Worm (Caenorhabditis elegans) whole organism, L1 larva: ENCODE data around the gene C49H3.16.

Experiments
- C04F5.9 ChIP-seq: sonication (generic microtip); optimal IDR thresholded peaks from 2 replicates; lab custom pipeline; 2016; ENCODE audit warnings: missing genetic modification characterization, missing compliant biosample characterization
- F16B12.6 ChIP-seq: fragments of 150-350 bp; optimal IDR thresholded peaks from 2 replicates; lab custom pipeline; 2014; ENCODE audit warnings: missing biosample characterization, missing genetic modification characterization
- ceh-88 ChIP-seq: fragments of 200-800 bp; sonication (Bioruptor generic); IDR thresholded peaks from 2 replicates; pipeline ENCODE4 v1.3.6; 2022; ENCODE audit warnings: missing genetic modification characterization, missing compliant biosample characterization
- dpl-1 ChIP-seq, 3 experiments: fragments of 150-350 bp in 2 of 3; sonication (generic microtip) in 1 of 3; optimal IDR thresholded peaks; 2 replicates each; lab custom pipeline; 2014 to 2017; ENCODE audit warnings: missing biosample characterization in 3 of 3, missing genetic modification characterization in 3 of 3, missing genetic modification reagents in 3 of 3
- dsc-1 ChIP-seq: sonication (generic microtip); optimal IDR thresholded peaks from 2 replicates; lab custom pipeline; 2016; ENCODE audit warnings: mild to moderate bottlenecking, missing genetic modification characterization, missing compliant biosample characterization
- efl-1 ChIP-seq, 4 experiments: fragments of 150-350 bp; optimal IDR thresholded peaks in 3 of 4; peaks in 1 of 4; 1 replicate in 1 of 4; 2 replicates in 3 of 4; lab custom pipeline; 2014; ENCODE audit warnings: missing biosample characterization in 2 of 4, missing genetic modification characterization in 2 of 4, missing genetic modification reagents in 2 of 4
- egl-13 ChIP-seq: sonication (generic microtip); optimal IDR thresholded peaks from 2 replicates; lab custom pipeline; 2016; ENCODE audit warnings: missing genotype, missing genetic modification reagents, missing genetic modification characterization, missing compliant biosample characterization
- egl-27 ChIP-seq, 2 experiments: fragments of 150-350 bp in 1 of 2; sonication (generic microtip); optimal IDR thresholded peaks; 3 replicates each; lab custom pipeline; 2017 to 2018; ENCODE audit warnings: missing biosample characterization in 2 of 2, missing genetic modification characterization in 2 of 2, missing genetic modification reagents in 2 of 2
- fkh-4 ChIP-seq: sonication (generic microtip); optimal IDR thresholded peaks from 2 replicates; lab custom pipeline; 2016; ENCODE audit warnings: missing compliant biosample characterization, missing genetic modification characterization, borderline replicate concordance
- hlh-17 ChIP-seq: fragments of 200-800 bp; sonication (Bioruptor generic); optimal IDR thresholded peaks from 2 replicates; lab custom pipeline; 2018; ENCODE audit warnings: missing genetic modification characterization, mild to moderate bottlenecking, missing compliant biosample characterization, moderate library complexity, borderline replicate concordance
- hlh-4 ChIP-seq: sonication (generic microtip); optimal IDR thresholded peaks from 2 replicates; lab custom pipeline; 2016; ENCODE audit warnings: mild to moderate bottlenecking, missing genetic modification characterization, missing compliant biosample characterization
- hpl-2 ChIP-seq: fragments of 150-350 bp; optimal IDR thresholded peaks from 2 replicates; lab custom pipeline; 2014; ENCODE audit warnings: missing biosample characterization, missing genetic modification reagents, missing genetic modification characterization
- isw-1 ChIP-seq: fragments of 200-800 bp; sonication (Bioruptor generic); IDR thresholded peaks from 2 replicates; pipeline ENCODE4 v1.3.6; 2022; ENCODE audit warnings: missing genetic modification characterization, missing compliant biosample characterization
- lin-15B ChIP-seq: fragments of 150-350 bp; sonication (generic microtip); optimal IDR thresholded peaks from 3 replicates; lab custom pipeline; 2014; ENCODE audit warnings: missing biosample characterization, missing genetic modification characterization
- lin-35 ChIP-seq, 2 experiments: fragments of 150-350 bp; optimal IDR thresholded peaks; 2 replicates each; lab custom pipeline; 2014; ENCODE audit warnings: missing biosample characterization in 2 of 2, missing genetic modification characterization in 2 of 2, missing genetic modification reagents in 2 of 2
- lir-3 ChIP-seq: sonication (generic microtip); optimal IDR thresholded peaks from 2 replicates; lab custom pipeline; 2016; ENCODE audit warnings: mild to moderate bottlenecking, missing genetic modification characterization, moderate library complexity, missing compliant biosample characterization; ENCODE audit not compliant: poor library complexity
- lsy-2 ChIP-seq, 2 experiments: fragments of 150-350 bp; optimal IDR thresholded peaks; 2 replicates each; lab custom pipeline; 2014; ENCODE audit warnings: missing biosample characterization in 2 of 2, missing genetic modification characterization in 2 of 2
- mef-2 ChIP-seq: fragments of 150-350 bp; optimal IDR thresholded peaks from 2 replicates; lab custom pipeline; 2014; ENCODE audit warnings: missing biosample characterization, missing genetic modification characterization
- nhr-11 ChIP-seq: fragments of 150-350 bp; optimal IDR thresholded peaks from 2 replicates; lab custom pipeline; 2014; ENCODE audit warnings: missing biosample characterization, missing genetic modification characterization
- nhr-19 ChIP-seq: fragments of 200-800 bp; sonication (Bioruptor generic); conservative IDR thresholded peaks from 2 replicates; pipeline ENCODE4 v1.3.6; 2022; ENCODE audit warnings: missing genetic modification characterization, missing compliant biosample characterization
- nhr-47 ChIP-seq: sonication (generic microtip); optimal IDR thresholded peaks from 2 replicates; lab custom pipeline; 2016; ENCODE audit warnings: mild to moderate bottlenecking, missing genetic modification characterization, moderate library complexity, missing compliant biosample characterization
- nhr-71 ChIP-seq: sonication (generic microtip); optimal IDR thresholded peaks from 2 replicates; lab custom pipeline; 2016; ENCODE audit warnings: mild to moderate bottlenecking, missing genetic modification characterization, moderate library complexity, missing compliant biosample characterization
- nhr-76 ChIP-seq: sonication (generic microtip); optimal IDR thresholded peaks from 2 replicates; lab custom pipeline; 2017; ENCODE audit warnings: missing biosample characterization, missing genetic modification characterization
- nhr-85 ChIP-seq: sonication (generic microtip); peaks from one replicate; lab custom pipeline; 2016; ENCODE audit warnings: missing genetic modification characterization, inconsistent platforms, missing compliant biosample characterization
- pax-3 ChIP-seq: fragments of 200-800 bp; sonication (Bioruptor generic); optimal IDR thresholded peaks from 2 replicates; lab custom pipeline; 2018; ENCODE audit warnings: mild to moderate bottlenecking, missing genetic modification characterization, moderate library complexity, missing compliant biosample characterization
- pqm-1 ChIP-seq: sonication (generic microtip); optimal IDR thresholded peaks from 3 replicates; lab custom pipeline; 2017; ENCODE audit warnings: missing biosample characterization, missing genetic modification characterization
- rnt-1 ChIP-seq: sonication (generic microtip); optimal IDR thresholded peaks from 2 replicates; lab custom pipeline; 2016; ENCODE audit warnings: mild to moderate bottlenecking, missing genetic modification characterization, moderate library complexity, missing compliant biosample characterization
- snpc-4 ChIP-seq: fragments of 150-350 bp; optimal IDR thresholded peaks from 2 replicates; lab custom pipeline; 2014; ENCODE audit warnings: missing biosample characterization, missing genetic modification characterization
- sox-4 ChIP-seq: sonication (generic microtip); optimal IDR thresholded peaks from 2 replicates; lab custom pipeline; 2016; ENCODE audit warnings: missing genetic modification characterization, missing compliant biosample characterization
- sptf-1 ChIP-seq: fragments of 150-350 bp; optimal IDR thresholded peaks from 2 replicates; lab custom pipeline; 2014; ENCODE audit warnings: missing biosample characterization, missing genetic modification characterization
- sup-37 ChIP-seq: fragments of 200-800 bp; sonication (Bioruptor generic); optimal IDR thresholded peaks from 2 replicates; lab custom pipeline; 2018; ENCODE audit warnings: mild to moderate bottlenecking, missing genetic modification characterization, missing compliant biosample characterization
- swsn-7 ChIP-seq: sonication (generic microtip); optimal IDR thresholded peaks from 2 replicates; lab custom pipeline; 2016; ENCODE audit warnings: missing genetic modification characterization, missing compliant biosample characterization
- tlp-1 ChIP-seq: fragments of 150-350 bp; optimal IDR thresholded peaks from 2 replicates; lab custom pipeline; 2014; ENCODE audit warnings: missing biosample characterization, missing genetic modification characterization
- zip-4 ChIP-seq: fragments of 200-800 bp; sonication (Bioruptor generic); optimal IDR thresholded peaks from 2 replicates; lab custom pipeline; 2018; ENCODE audit warnings: mild to moderate bottlenecking, missing genetic modification characterization, moderate library complexity, missing compliant biosample characterization
- ztf-11 ChIP-seq, 2 experiments: sonication (generic microtip); optimal IDR thresholded peaks; 2 replicates each; lab custom pipeline; 2016 to 2017; ENCODE audit warnings: missing genetic modification characterization in 2 of 2, missing biosample characterization in 1 of 2, missing compliant biosample characterization in 1 of 2

C49H3.16 gene

ce11 chrIV:7948290-7948689, 28.1 kb downstream of the C49H3.16 start, which contains the start of gene mcm-3AP:
Gene mcm-3AP (plus strand): TSS chrIV:7948672.
- TF ChIP-seq dpl-1 (GFP tag; optimal IDR thresholded peaks at IDR 0.05; lab: Kevin White, UChicago) (peak in 1 of 3 experiments; percentile 30), dsc-1 (tag; lab: Kevin White, UChicago) (peak; percentile 0), nhr-47 (tag; lab: Kevin White, UChicago) (peak; percentile 45), ceh-88 (GFP tag; lab: Robert Waterston, UW) (peak; percentile 41; the same call in 1 of the 2 replicates), F16B12.6 (peak; percentile 36), nhr-71 (tag; lab: Kevin White, UChicago) (peak; percentile 50), isw-1 (GFP tag; lab: Robert Waterston, UW) (peak; percentile 72), efl-1 (optimal IDR thresholded peaks at IDR 0.05; lab: Kevin White, UChicago) (peak; percentile 28 to 35), efl-1 (GFP tag; optimal IDR thresholded peaks at IDR 0.05 in 1 of 2; lab: Kevin White, UChicago) (peak; percentile 16 to 88), lsy-2 (tag; optimal IDR thresholded peaks at IDR 0.05; lab: Kevin White, UChicago) (peak; percentile 31 to 83), nhr-19 (GFP tag; lab: Robert Waterston, UW) (peak; percentile 72), rnt-1 (tag; lab: Kevin White, UChicago) (peak; percentile 35), lin-35 (GFP tag; optimal IDR thresholded peaks at IDR 0.05; lab: Kevin White, UChicago) (peak in 1 of 2 experiments; percentile 37), nhr-85 (peak; percentile 44)

- TF ChIP-seq fkh-4 (tag; lab: Kevin White, UChicago) (no peak), lir-3 (tag; lab: Kevin White, UChicago) (no peak), dsc-1 (tag; lab: Kevin White, UChicago) (no peak), sup-37 (no peak), nhr-76 (tag; lab: Kevin White, UChicago) (no peak), hpl-2 (no peak), sptf-1 (tag; lab: Kevin White, UChicago) (no peak), tlp-1 (tag; lab: Kevin White, UChicago) (no peak), C04F5.9 (no peak), dpl-1 (GFP tag; optimal IDR thresholded peaks at IDR 0.05; lab: Kevin White, UChicago) (no peak), egl-13 (tag; lab: Kevin White, UChicago) (no peak), lsy-2 (tag; optimal IDR thresholded peaks at IDR 0.05; lab: Kevin White, UChicago) (no peak), pqm-1 (tag; lab: Kevin White, UChicago) (no peak), ztf-11 (tag; optimal IDR thresholded peaks at IDR 0.05; lab: Kevin White, UChicago) (no peak), hlh-4 (tag; lab: Kevin White, UChicago) (no peak), egl-27 (tag; optimal IDR thresholded peaks at IDR 0.05; lab: Kevin White, UChicago) (no peak), swsn-7 (tag; lab: Kevin White, UChicago) (no peak), sox-4 (no peak), lin-15B (no peak), isw-1 (GFP tag; lab: Robert Waterston, UW) (no peak)
Measured at ce11 chrIV:7954006-7954405, 33.8 kb downstream of the C49H3.16 start.

ce11 chrIV:7955849-7956248, 35.6 kb downstream of the C49H3.16 start, which contains the start of gene ceh-19:
Gene ceh-19 (minus strand): TSS chrIV:7955949.
- TF ChIP-seq efl-1 (optimal IDR thresholded peaks at IDR 0.05; lab: Kevin White, UChicago) (no peak), efl-1 (GFP tag; optimal IDR thresholded peaks at IDR 0.05 in 1 of 2; lab: Kevin White, UChicago) (no peak), mef-2 (no peak), nhr-76 (tag; lab: Kevin White, UChicago) (no peak), snpc-4 (tag; lab: Kevin White, UChicago) (no peak)

- TF ChIP-seq zip-4 (GFP tag; lab: Kevin White, UChicago) (no peak), nhr-85 (no peak), tlp-1 (tag; lab: Kevin White, UChicago) (no peak), hlh-17 (no peak), nhr-11 (tag; lab: Kevin White, UChicago) (no peak), pax-3 (no peak)
Measured at ce11 chrIV:7956643-7957317, 36.6 kb downstream of the C49H3.16 start, which contains the start of gene csr-1. Gene csr-1 (plus strand): TSS chrIV:7957267.
